Fruit fly (Drosophila melanogaster) whole organism, embryonic: ENCODE results near the gene CG5068.

Experiments used
- CG6854 ChIP-seq: fragments of 200-800 bp; sonication (Bioruptor generic); optimal IDR thresholded peaks from 3 replicates; lab custom pipeline; 2017; ENCODE audit warnings: missing biosample characterization, mild to moderate bottlenecking, missing genetic modification characterization
- Hey ChIP-seq: fragments of 200-800 bp; sonication (Bioruptor generic); optimal IDR thresholded peaks from 3 replicates; lab custom pipeline; 2018; ENCODE audit warnings: missing biosample characterization, mild to moderate bottlenecking, missing genetic modification characterization
- Sry-δ ChIP-seq: fragments of 200-800 bp; sonication (Bioruptor generic); optimal IDR thresholded peaks from 2 replicates; lab custom pipeline; 2016; ENCODE audit warnings: missing biosample characterization, missing genetic modification characterization
- odd ChIP-seq: fragments of 200-800 bp; sonication (Bioruptor generic); optimal IDR thresholded peaks from 2 replicates; lab custom pipeline; 2017; ENCODE audit warnings: missing biosample characterization, mild to moderate bottlenecking, missing genetic modification characterization

- TF ChIP-seq Hey (peak; percentile 24), CG6854 (GFP tag; lab: Kevin White, UChicago) (no peak), odd (no peak), Sry-δ (GFP tag; lab: Kevin White, UChicago) (no peak)
These were observed 35.0 kb upstream of the CG5068 start for dm6 chr3L:8951507-8951906.
